Fruit fly (Drosophila melanogaster) S2 (cell line): ENCODE results near the gene CG43083.

ENCODE experiments used
- CG8478 ChIP-seq: fragments of >200 bp; optimal IDR thresholded peaks from 2 replicates; lab custom pipeline; 2018
- CTCF ChIP-seq, 2 experiments: fragments of >200 bp; optimal IDR thresholded peaks; 2 replicates each; lab custom pipeline; 2018

CG43083 gene

DNA sequence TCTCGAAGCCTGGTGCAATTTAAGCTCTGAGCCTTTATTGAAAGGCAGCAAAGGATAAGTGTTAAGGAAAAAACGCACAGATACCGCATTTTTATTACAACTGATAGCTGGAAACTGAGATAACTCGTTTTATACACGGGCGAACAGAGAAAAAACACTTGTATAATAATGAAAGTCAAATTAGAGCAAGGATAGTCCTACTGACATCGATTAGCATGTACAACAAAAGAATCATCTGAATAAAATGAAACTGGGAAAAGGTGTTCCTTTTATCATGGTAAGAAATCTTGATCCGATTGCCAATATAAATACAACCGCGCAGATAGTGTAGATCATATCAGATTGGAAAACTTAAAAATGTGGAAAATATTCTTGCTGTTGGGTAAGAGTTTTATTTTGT, 12.5 kb downstream of the CG43083 start, which contains the start of the genes Eig71Ej and Eig71Ek:
Eig71Ej (minus strand) TSS at position 101 of the 400 bp plus-strand sequence.
Eig71Ek (plus strand) TSS at position 334 of the 400 bp plus-strand sequence.
- no peak for TF ChIP-seq CTCF (optimal IDR thresholded peaks at IDR 0.05; lab: Kevin White, UChicago)
- TF ChIP-seq CG8478 (lab: Kevin White, UChicago), result no peak

DNA sequence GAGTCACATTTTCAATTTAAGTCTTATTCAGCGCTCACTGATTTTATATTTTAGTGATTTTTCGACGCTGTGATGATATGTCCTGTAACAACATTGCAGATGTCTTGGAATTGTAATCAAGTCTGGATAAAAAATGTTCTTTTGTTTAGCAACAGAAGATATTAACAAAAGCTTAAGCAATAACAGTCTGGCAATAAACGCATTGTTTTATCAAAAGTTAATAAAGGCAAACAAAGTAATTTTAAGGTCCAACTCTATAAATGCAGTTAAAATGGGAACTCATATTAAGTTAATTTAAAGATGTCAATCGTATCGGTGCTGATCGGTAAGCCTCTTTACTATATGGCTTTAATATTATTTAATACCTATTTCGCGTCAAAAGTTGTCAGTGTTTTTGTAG, 13.2 kb downstream of the CG43083 start, which contains the start of gene CG43082:
CG43082 (plus strand) TSS at position 301 of the 400 bp plus-strand sequence.
- no peak for TF ChIP-seq CG8478 (lab: Kevin White, UChicago)
- no peak for TF ChIP-seq CTCF (optimal IDR thresholded peaks at IDR 0.05; lab: Kevin White, UChicago)

DNA sequence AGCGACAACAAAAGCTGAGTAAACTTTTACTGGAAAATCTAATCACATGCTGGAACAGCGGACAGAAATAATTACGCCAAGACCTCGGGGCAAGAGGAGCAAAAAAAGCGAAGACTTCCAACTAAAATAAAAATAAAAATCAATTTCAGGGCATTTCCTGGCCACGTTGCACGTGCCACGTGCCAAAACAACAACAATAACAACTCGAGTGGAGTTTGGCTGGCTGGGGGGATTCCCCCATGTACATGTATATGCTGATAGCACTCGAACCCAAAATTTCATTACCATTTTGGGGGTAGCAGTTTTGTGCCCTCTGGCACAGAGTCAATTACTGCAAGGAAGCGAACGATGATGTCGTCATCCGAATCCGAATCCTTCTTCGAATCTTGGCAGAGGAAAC, 14.1 kb downstream of the CG43083 start:
- no peak for TF ChIP-seq CTCF (optimal IDR thresholded peaks at IDR 0.05; lab: Kevin White, UChicago)
- no peak for TF ChIP-seq CG8478 (lab: Kevin White, UChicago)

DNA sequence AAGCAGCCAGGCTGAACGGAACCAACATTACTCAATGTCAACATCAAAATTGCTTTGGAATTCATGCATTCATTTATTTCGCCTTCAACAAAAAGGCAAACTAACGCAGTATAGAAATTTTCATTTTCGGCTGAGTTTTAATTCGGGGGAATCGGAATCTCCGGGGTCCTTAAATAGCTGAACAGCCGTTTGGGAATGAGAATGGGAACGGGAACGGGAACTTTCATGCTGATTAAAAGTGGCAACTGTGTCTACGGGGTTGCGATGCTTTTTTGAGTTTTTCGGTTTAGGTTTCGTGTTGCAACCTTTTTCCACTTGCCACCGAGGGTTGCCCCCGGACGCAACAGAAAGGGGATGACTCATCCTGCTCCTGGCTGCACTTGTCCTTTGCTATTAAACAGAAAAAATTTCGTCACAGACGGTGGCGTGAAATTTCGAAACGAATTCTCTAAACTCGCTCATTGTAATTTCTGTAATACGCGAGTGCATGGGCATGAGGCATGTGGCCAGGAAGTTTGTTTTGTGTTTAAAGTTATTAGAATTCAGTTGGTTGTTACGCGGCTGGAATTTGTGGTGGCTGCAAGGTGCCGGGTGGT, 15.9 kb downstream of the CG43083 start:
- TF ChIP-seq CTCF (optimal IDR thresholded peaks at IDR 0.05; lab: Kevin White, UChicago) (no peak), CG8478 (lab: Kevin White, UChicago) (no peak)

DNA sequence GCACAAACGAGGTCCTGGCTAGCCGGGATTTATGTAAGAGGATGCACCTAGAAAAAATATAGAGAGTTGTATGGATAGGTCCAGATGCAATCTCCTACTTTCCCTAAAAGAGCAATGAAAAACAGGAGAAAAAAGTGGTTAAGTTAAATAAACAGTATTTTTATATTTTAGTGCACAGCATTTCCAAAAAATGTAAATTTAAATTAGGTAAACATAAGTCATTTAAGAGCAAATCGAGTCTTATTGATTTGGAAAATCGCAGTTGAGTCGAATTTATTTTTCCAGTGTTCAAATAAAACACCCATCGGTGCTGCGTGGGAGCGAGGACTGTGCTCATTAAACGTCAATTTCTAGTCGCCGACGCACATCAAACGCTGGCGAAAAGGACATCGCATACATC, 17.4 kb downstream of the CG43083 start:
- TF ChIP-seq CTCF (optimal IDR thresholded peaks at IDR 0.05; lab: Kevin White, UChicago) (no peak), CG8478 (lab: Kevin White, UChicago) (no peak)

DNA sequence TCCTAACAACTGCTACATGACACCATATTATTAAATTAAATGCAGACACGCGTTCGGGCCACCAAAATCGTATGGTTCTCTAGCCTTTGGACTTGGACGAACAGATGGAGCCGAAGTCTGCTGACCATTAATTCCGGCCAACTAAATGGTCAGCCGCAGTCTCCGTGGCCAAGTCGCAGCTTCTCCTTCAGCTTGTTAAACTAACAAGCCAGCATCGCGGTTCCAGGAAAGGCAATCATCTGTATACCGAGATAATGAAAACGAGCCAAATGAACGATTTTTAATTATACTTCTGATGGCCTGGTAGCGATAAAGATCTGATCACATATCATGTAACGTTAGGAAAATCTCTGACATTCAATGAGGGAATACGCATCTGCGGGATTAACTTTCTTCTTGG, 21.6 kb downstream of the CG43083 start:
- TF ChIP-seq CTCF (optimal IDR thresholded peaks at IDR 0.05; lab: Kevin White, UChicago), result no peak
- no peak for TF ChIP-seq CG8478 (lab: Kevin White, UChicago)

DNA sequence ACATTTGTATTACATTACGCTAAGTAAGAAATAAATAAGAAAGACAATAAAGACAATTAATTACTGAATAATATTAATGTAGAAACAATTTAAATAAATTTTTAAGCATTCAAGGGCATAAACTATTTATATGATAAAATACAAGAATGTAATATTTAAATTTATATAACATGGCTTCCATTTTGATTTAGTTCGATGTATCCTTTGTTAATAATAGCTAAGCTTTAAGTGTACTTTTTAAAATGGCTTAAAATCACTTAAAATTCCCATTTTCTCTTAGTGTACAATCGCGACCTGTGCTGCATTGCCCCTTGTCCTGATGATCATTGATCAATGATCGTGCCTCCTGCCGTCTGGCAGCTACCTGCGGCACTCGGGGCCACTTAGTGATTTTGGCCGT, 22.1 kb downstream of the CG43083 start:
- TF ChIP-seq CTCF (optimal IDR thresholded peaks at IDR 0.05; lab: Kevin White, UChicago) (no peak), CG8478 (lab: Kevin White, UChicago) (no peak)

DNA sequence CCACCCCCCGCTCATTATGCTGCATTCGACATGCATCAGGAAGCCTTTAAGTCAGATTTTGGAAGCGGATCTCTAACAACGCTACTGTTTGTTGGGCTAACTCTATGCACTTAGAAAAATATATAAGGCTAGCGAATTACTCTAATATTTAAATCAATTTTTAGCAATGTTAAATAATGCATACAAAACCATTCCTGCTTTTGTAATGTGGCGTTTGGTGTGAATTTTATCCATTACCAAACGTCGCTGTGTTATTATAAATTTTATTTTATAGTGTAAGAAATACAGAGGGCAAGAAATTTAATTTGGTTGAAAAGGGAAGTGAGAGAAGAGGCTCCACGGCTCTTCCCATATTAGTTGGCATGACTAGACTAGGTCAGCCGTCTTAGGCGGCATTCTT, 24.4 kb downstream of the CG43083 start:
- TF ChIP-seq CTCF (optimal IDR thresholded peaks at IDR 0.05; lab: Kevin White, UChicago), result no peak
- TF ChIP-seq CG8478 (lab: Kevin White, UChicago), result no peak

DNA sequence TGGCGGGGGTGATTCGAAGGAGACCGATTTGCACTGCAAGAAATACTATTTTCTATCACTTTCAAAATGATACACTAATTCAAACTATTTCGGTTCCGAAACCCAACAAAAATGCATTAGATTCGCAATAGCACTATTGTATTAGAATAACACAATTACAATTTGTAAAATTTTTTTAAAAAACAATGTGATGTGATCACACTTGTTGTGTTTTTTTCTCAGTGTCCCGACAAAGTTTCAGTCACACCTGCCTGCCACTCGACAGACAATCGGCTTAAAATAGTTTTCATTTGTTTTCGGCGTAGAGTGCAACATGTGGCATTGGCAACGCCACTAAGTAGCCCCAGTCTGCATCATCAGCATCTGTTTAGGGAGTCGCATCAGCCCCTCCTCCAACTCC, 26.7 kb downstream of the CG43083 start:
- no peak for TF ChIP-seq CTCF (optimal IDR thresholded peaks at IDR 0.05; lab: Kevin White, UChicago)

DNA sequence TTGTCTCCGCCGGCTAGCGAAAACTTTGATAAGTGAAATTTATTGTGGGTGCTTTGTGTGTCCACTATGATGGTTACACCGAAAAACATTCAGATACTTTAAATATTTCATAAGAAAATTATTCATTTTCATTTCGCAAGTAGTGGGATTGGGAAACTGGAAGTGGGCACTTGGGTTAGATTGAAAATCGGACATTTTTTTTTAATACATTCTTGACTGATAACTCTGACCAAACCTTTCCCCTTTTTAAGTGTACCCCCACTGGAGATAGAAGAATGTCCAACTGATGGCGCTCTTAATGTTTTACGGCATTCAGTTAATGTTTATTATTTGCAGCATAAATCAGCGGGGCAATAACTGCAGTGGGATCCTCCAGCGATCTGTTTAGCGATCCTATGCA, 29.3 kb downstream of the CG43083 start:
- TF ChIP-seq CTCF (optimal IDR thresholded peaks at IDR 0.05; lab: Kevin White, UChicago) (no peak), CG8478 (lab: Kevin White, UChicago) (no peak)

DNA sequence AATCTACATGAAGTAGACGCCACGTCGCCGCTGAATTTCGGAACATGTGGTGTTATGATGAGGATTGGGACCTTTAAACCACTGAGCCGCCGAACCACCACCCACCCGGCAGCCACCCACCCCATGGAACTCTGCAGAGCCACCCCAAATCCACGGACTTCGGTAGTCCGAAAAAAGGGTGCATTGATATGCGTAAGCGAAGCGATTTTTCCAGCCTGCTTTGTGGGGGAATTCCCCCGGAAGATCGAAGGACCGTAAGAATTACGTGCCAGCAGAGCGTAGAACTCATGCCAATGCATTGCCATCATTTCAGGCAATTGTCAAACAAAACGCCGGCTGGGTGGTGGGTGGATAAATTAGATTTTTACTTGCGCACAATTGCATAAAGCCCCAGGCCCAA, 29.9 kb downstream of the CG43083 start:
- TF ChIP-seq CTCF (optimal IDR thresholded peaks at IDR 0.05; lab: Kevin White, UChicago), result no peak
- no peak for TF ChIP-seq CG8478 (lab: Kevin White, UChicago)

DNA sequence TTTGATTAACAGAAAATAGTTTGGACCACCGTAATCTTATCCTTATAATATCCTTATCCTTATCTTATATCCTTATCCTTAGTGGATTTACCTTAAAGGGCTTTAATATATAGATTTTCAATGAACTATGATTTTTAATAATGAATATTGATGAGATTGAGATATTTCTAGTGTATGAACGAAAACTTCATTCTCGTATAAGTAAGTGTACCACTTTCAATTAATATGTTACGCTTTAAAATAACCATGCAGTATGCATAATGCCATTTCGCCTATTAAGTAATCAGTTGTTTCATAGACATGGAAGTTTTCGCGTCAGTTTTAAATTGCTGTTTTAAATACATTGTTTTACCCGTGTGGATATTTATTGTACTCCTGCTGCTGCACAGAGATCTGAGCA, 31.0 kb downstream of the CG43083 start, which contains the start of gene CG7304:
CG7304 (plus strand) TSS at position 301 of the 400 bp plus-strand sequence.
- TF ChIP-seq CG8478 (lab: Kevin White, UChicago) (no peak), CTCF (optimal IDR thresholded peaks at IDR 0.05; lab: Kevin White, UChicago) (no peak)

DNA sequence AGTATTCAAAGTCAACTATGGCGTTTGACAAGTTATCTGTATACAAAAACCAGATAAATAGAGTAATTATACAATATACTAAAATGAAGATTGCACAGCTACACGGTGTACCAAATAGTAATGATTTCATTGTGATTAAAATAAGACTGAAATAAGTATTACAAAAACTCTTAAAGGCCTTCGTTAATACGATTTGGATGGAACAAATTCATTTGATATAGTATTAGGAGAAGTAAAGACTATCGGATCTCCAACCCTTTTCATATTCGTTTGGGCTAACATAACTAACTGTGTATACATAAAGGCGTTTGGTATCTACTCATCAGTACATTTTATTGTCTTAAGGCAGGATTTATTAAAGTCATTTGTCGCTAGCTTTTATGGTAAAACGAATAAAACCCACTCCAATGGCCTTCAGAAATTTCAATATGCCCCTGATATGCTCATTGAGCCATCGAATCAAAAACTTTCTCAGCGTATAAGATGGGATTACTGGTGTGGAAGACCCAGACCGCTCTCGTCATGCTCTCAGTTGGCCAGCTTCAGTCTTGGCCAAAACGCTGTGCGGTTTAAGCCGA, 35.1 kb downstream of the CG43083 start, which contains the start of the genes CG7579 and Pgant8:
CG7579 (minus strand) TSS at position 101 of the 578 bp plus-strand sequence.
Pgant8 (plus strand) TSS at position 528 of the 578 bp plus-strand sequence.
- TF ChIP-seq CTCF (optimal IDR thresholded peaks at IDR 0.05; lab: Kevin White, UChicago) (no peak), CG8478 (lab: Kevin White, UChicago) (no peak)

DNA sequence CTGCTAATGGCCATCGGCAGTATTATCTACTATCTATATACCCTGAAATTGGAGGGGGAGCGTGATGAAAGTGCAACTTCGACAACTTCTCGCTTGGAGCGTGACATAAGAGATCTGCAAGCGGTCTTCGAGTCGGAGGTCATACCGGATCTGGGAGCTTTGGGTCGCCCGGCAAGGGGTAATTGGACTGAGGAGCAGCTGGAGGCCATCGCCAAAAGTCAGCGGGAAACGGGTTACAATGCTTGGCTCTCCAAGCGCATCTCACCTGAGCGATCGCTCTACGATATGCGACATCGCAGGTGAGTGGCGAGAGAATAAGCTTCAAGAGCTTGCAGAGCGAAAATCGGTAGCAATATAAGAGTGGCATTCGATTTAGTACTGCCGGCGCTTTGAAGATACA, 35.6 kb downstream of the CG43083 start:
- TF ChIP-seq CG8478 (lab: Kevin White, UChicago), result no peak
- no peak for TF ChIP-seq CTCF (optimal IDR thresholded peaks at IDR 0.05; lab: Kevin White, UChicago)

DNA sequence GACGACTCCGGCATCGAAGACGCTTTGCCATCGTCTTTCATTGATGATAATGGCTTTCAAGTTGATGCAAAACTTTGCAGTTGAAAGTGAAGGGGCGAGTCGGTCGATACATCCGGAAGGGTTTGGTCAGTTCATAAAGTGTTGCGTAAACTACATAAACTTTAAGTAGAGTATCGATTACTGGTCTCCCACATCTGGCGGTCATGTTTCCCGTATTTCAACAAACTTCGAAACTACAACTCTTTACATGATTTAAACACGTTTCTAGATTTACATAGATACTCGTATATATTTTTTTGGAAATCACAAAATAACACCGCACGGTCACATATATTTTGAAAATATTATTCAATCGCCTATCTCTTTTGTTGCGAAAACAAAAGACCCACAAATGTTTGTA, 39.4 kb downstream of the CG43083 start, which contains the start of gene CG34452:
CG34452 (minus strand) TSS at position 101 of the 400 bp plus-strand sequence.
- no peak for TF ChIP-seq CG8478 (lab: Kevin White, UChicago)
- no peak for TF ChIP-seq CTCF (optimal IDR thresholded peaks at IDR 0.05; lab: Kevin White, UChicago)
